Fruit fly (Drosophila melanogaster) whole organism, embryonic: ENCODE results near the gene CG14442.

Source experiments
- Bdp1 ChIP-seq: fragments of 200-800 bp; sonication (Bioruptor generic); optimal IDR thresholded peaks from 3 replicates; lab custom pipeline; 2016; ENCODE audit warnings: missing biosample characterization, missing genetic modification characterization
- CG10565 ChIP-seq: fragments of 200-800 bp; sonication (Bioruptor generic); optimal IDR thresholded peaks from 3 replicates; lab custom pipeline; 2016; ENCODE audit warnings: missing biosample characterization, mild to moderate bottlenecking, missing genetic modification characterization
- CG1233 ChIP-seq: fragments of 200-800 bp; sonication (Bioruptor generic); optimal IDR thresholded peaks from 4 replicates; lab custom pipeline; 2018; ENCODE audit warnings: missing biosample characterization, mild to moderate bottlenecking, missing genetic modification characterization
- CG12744 ChIP-seq: fragments of 200-800 bp; sonication (Bioruptor generic); optimal IDR thresholded peaks from 2 replicates; lab custom pipeline; 2016; ENCODE audit warnings: missing biosample characterization, missing genetic modification characterization
- CG12942 ChIP-seq: fragments of 200-800 bp; sonication (Bioruptor generic); optimal IDR thresholded peaks from 3 replicates; lab custom pipeline; 2016; ENCODE audit warnings: missing biosample characterization, missing genetic modification characterization
- CG15011 ChIP-seq: fragments of 200-800 bp; sonication (Bioruptor generic); optimal IDR thresholded peaks from 3 replicates; lab custom pipeline; 2018; ENCODE audit warnings: missing biosample characterization, mild to moderate bottlenecking, missing genetic modification characterization
- CG1792 ChIP-seq: fragments of 200-800 bp; sonication (Bioruptor generic); optimal IDR thresholded peaks from 2 replicates; lab custom pipeline; 2016; ENCODE audit warnings: missing biosample characterization, missing genetic modification characterization
- CG18599 ChIP-seq: fragments of 200-800 bp; sonication (Bioruptor generic); optimal IDR thresholded peaks from 3 replicates; lab custom pipeline; 2017; ENCODE audit warnings: missing biosample characterization, missing genetic modification characterization, mild to moderate bottlenecking, moderate library complexity, missing genetic modification reagents
- CG33213 ChIP-seq: fragments of 200-800 bp; sonication (Bioruptor generic); optimal IDR thresholded peaks from 3 replicates; lab custom pipeline; 2016; ENCODE audit warnings: missing biosample characterization, missing genetic modification characterization
- CG34376 ChIP-seq: fragments of 200-800 bp; sonication (Bioruptor generic); optimal IDR thresholded peaks from 2 replicates; lab custom pipeline; 2018; ENCODE audit warnings: missing biosample characterization, mild to moderate bottlenecking, missing genetic modification characterization
- CG4617 ChIP-seq: fragments of 200-800 bp; sonication (Bioruptor generic); optimal IDR thresholded peaks from 3 replicates; lab custom pipeline; 2016; ENCODE audit warnings: missing biosample characterization, missing genetic modification characterization, borderline replicate concordance
- CG6683 ChIP-seq: fragments of 200-800 bp; sonication (Bioruptor generic); optimal IDR thresholded peaks from 2 replicates; lab custom pipeline; 2017; ENCODE audit warnings: missing biosample characterization, mild to moderate bottlenecking, missing genetic modification characterization, missing genetic modification reagents
- CG7987 ChIP-seq: fragments of 200-800 bp; sonication (Bioruptor generic); optimal IDR thresholded peaks from 2 replicates; lab custom pipeline; 2018; ENCODE audit warnings: missing biosample characterization, mild to moderate bottlenecking, missing genetic modification characterization, moderate library complexity
- CG8765 ChIP-seq: fragments of 200-800 bp; sonication (Bioruptor generic); IDR thresholded peaks from 2 replicates; pipeline ENCODE4 v1.3.6; 2022; ENCODE audit warnings: missing biosample characterization, missing genetic modification characterization
- CG8924 ChIP-seq: fragments of 200-800 bp; optimal IDR thresholded peaks from 3 replicates; lab custom pipeline; 2019; ENCODE audit warnings: missing biosample characterization, mild to moderate bottlenecking, missing genetic modification characterization, moderate library complexity
- D19B ChIP-seq: fragments of 200-800 bp; sonication (Bioruptor generic); optimal IDR thresholded peaks from 2 replicates; lab custom pipeline; 2017; ENCODE audit warnings: missing biosample characterization, mild to moderate bottlenecking, missing genetic modification characterization
- E2f1 ChIP-seq: fragments of 200-800 bp; sonication (Bioruptor generic); IDR thresholded peaks from 2 replicates; pipeline ENCODE4 v1.3.6; 2022; ENCODE audit warnings: missing biosample characterization, missing genetic modification characterization
- Fer1 ChIP-seq: fragments of 200-800 bp; sonication (Bioruptor generic); optimal IDR thresholded peaks from 2 replicates; lab custom pipeline; 2017; ENCODE audit warnings: missing biosample characterization, mild to moderate bottlenecking, missing genetic modification characterization
- Hey ChIP-seq: fragments of 200-800 bp; sonication (Bioruptor generic); optimal IDR thresholded peaks from 3 replicates; lab custom pipeline; 2018; ENCODE audit warnings: missing biosample characterization, mild to moderate bottlenecking, missing genetic modification characterization
- HmgD ChIP-seq: fragments of 200-800 bp; sonication (Bioruptor generic); optimal IDR thresholded peaks from 3 replicates; lab custom pipeline; 2016; ENCODE audit warnings: missing biosample characterization, missing genetic modification characterization
- Hr39 ChIP-seq: fragments of >200 bp; optimal IDR thresholded peaks from 2 replicates; lab custom pipeline; 2017
- Hr51 ChIP-seq, 2 experiments: fragments of 200-800 bp; sonication (Bioruptor generic); optimal IDR thresholded peaks; 2 replicates in 1 of 2; 3 replicates in 1 of 2; lab custom pipeline; 2016 to 2018; ENCODE audit warnings: missing biosample characterization in 2 of 2, missing genetic modification characterization in 2 of 2, mild to moderate bottlenecking in 1 of 2, moderate library complexity in 1 of 2
- Hsf ChIP-seq: fragments of 200-800 bp; sonication (Bioruptor generic); optimal IDR thresholded peaks from 3 replicates; lab custom pipeline; 2016; ENCODE audit warnings: missing biosample characterization, missing genetic modification characterization
- Mrtf ChIP-seq: fragments of 200-800 bp; sonication (Bioruptor generic); IDR thresholded peaks from 3 replicates; pipeline ENCODE4 v1.3.6; 2022; ENCODE audit warnings: missing biosample characterization, missing genetic modification characterization
- Nf-YA ChIP-seq: fragments of 200-800 bp; sonication (Bioruptor generic); IDR thresholded peaks from 2 replicates; pipeline ENCODE4 v1.3.6; 2022; ENCODE audit warnings: missing biosample characterization, missing genetic modification characterization
- Oli ChIP-seq: fragments of 200-800 bp; sonication (Bioruptor generic); optimal IDR thresholded peaks from 2 replicates; lab custom pipeline; 2018; ENCODE audit warnings: missing biosample characterization, mild to moderate bottlenecking, missing genetic modification characterization, moderate library complexity
- Opbp ChIP-seq: fragments of 200-800 bp; sonication (Bioruptor generic); IDR thresholded peaks from 3 replicates; pipeline ENCODE4 v1.3.6; 2022; ENCODE audit warnings: missing biosample characterization, missing genetic modification characterization; ENCODE audit not compliant: partially characterized antibody
- Side ChIP-seq: fragments of 200-800 bp; sonication (Bioruptor generic); optimal IDR thresholded peaks from 2 replicates; lab custom pipeline; 2016; ENCODE audit warnings: missing biosample characterization, missing genetic modification characterization
- abd-A ChIP-seq: fragments of 200-800 bp; sonication (Bioruptor generic); optimal IDR thresholded peaks from 3 replicates; lab custom pipeline; 2019; ENCODE audit warnings: missing biosample characterization, mild to moderate bottlenecking, missing genetic modification characterization, moderate library complexity
- ac ChIP-seq: fragments of 200-800 bp; sonication (Bioruptor generic); optimal IDR thresholded peaks from 3 replicates; lab custom pipeline; 2017; ENCODE audit warnings: missing biosample characterization, mild to moderate bottlenecking, missing genetic modification characterization
- cato ChIP-seq: fragments of 200-800 bp; sonication (Bioruptor generic); optimal IDR thresholded peaks from 2 replicates; lab custom pipeline; 2016; ENCODE audit warnings: missing biosample characterization, missing genetic modification characterization, borderline replicate concordance
- caup ChIP-seq: fragments of 200-800 bp; sonication (Bioruptor generic); optimal IDR thresholded peaks from 3 replicates; lab custom pipeline; 2017; ENCODE audit warnings: missing biosample characterization, mild to moderate bottlenecking, missing genetic modification characterization, moderate library complexity; ENCODE audit not compliant: severe bottlenecking
- crp ChIP-seq, 2 experiments: fragments of 200-800 bp; sonication (Bioruptor generic); optimal IDR thresholded peaks; 2 replicates in 1 of 2; 3 replicates in 1 of 2; lab custom pipeline; 2017; ENCODE audit warnings: missing biosample characterization in 2 of 2, missing genetic modification characterization in 2 of 2, mild to moderate bottlenecking in 1 of 2, moderate library complexity in 1 of 2
- dan ChIP-seq: fragments of 200-800 bp; sonication (Bioruptor generic); IDR thresholded peaks from 2 replicates; pipeline ENCODE4 v1.3.6; 2022; ENCODE audit warnings: missing biosample characterization, missing genetic modification characterization
- insv ChIP-seq, 2 experiments: fragments of 200-800 bp; sonication (Bioruptor generic); optimal IDR thresholded peaks; 3 replicates each; lab custom pipeline; 2016 to 2018; ENCODE audit warnings: missing biosample characterization in 2 of 2, missing genetic modification characterization in 2 of 2
- lbe ChIP-seq: fragments of 200-800 bp; sonication (Bioruptor generic); optimal IDR thresholded peaks from 2 replicates; lab custom pipeline; 2016; ENCODE audit warnings: missing biosample characterization, mild to moderate bottlenecking, missing genetic modification characterization
- oc ChIP-seq: fragments of 200-800 bp; sonication (Bioruptor generic); optimal IDR thresholded peaks from 2 replicates; lab custom pipeline; 2018; ENCODE audit warnings: missing biosample characterization, mild to moderate bottlenecking, missing genetic modification characterization, moderate library complexity
- onecut ChIP-seq: fragments of 200-800 bp; sonication (Bioruptor generic); IDR thresholded peaks from 2 replicates; pipeline ENCODE4 v1.3.6; 2022; ENCODE audit warnings: missing biosample characterization, missing genetic modification characterization
- pho ChIP-seq: fragments of 200-800 bp; sonication (Bioruptor generic); optimal IDR thresholded peaks from 2 replicates; lab custom pipeline; 2016; ENCODE audit warnings: missing biosample characterization, missing genetic modification characterization
- prd ChIP-seq, 3 experiments: fragments of >200 bp in 2 of 3; fragments of 200-800 bp in 1 of 3; sonication (Bioruptor generic) in 1 of 3; optimal IDR thresholded peaks in 2 of 3; IDR thresholded peaks in 1 of 3; 2 replicates in 2 of 3; 3 replicates in 1 of 3; pipeline versions ENCODE4 v1.3.6 to Lab custom; 2017 to 2022; ENCODE audit warnings: missing biosample characterization in 1 of 3, missing genetic modification characterization in 1 of 3
- scrt ChIP-seq: fragments of 200-800 bp; sonication (Bioruptor generic); optimal IDR thresholded peaks from 2 replicates; lab custom pipeline; 2018; ENCODE audit warnings: missing biosample characterization, mild to moderate bottlenecking, missing genetic modification characterization, moderate library complexity
- slou ChIP-seq: fragments of 200-800 bp; sonication (Bioruptor generic); optimal IDR thresholded peaks from 3 replicates; lab custom pipeline; 2016; ENCODE audit warnings: missing biosample characterization, missing genetic modification characterization
- tap ChIP-seq: fragments of 200-800 bp; optimal IDR thresholded peaks from 3 replicates; lab custom pipeline; 2019; ENCODE audit warnings: missing biosample characterization, mild to moderate bottlenecking, missing genetic modification characterization, moderate library complexity
- tio ChIP-seq: fragments of 200-800 bp; sonication (Bioruptor generic); optimal IDR thresholded peaks from 2 replicates; lab custom pipeline; 2017; ENCODE audit warnings: missing biosample characterization, missing genetic modification characterization, inconsistent platforms
- toy ChIP-seq: fragments of 200-800 bp; sonication (Bioruptor generic); IDR thresholded peaks from 2 replicates; pipeline ENCODE4 v1.3.6; 2022; ENCODE audit warnings: missing biosample characterization, missing genetic modification characterization
- tup ChIP-seq: fragments of 200-800 bp; sonication (Bioruptor generic); optimal IDR thresholded peaks from 2 replicates; lab custom pipeline; 2016; ENCODE audit warnings: missing biosample characterization, mild to moderate bottlenecking, missing genetic modification characterization, moderate library complexity
- unpg ChIP-seq: fragments of 200-800 bp; sonication (Bioruptor generic); optimal IDR thresholded peaks from 3 replicates; lab custom pipeline; 2018; ENCODE audit warnings: missing biosample characterization, mild to moderate bottlenecking, missing genetic modification characterization, moderate library complexity
- vfl ChIP-seq: fragments of 200-800 bp; sonication (Bioruptor generic); optimal IDR thresholded peaks from 2 replicates; lab custom pipeline; 2016; ENCODE audit warnings: missing biosample characterization, missing genetic modification characterization
- zf30C ChIP-seq: fragments of 200-800 bp; sonication (Bioruptor generic); optimal IDR thresholded peaks from 3 replicates; lab custom pipeline; 2018; ENCODE audit warnings: missing biosample characterization, mild to moderate bottlenecking, missing genetic modification characterization

The CG14442 gene

dm6 chrX:6744088-6744487 is 49.3 kb upstream of the CG14442 start, which contains the start of gene RpL17 (continued):
- TF ChIP-seq D19B (GFP tag; lab: Kevin White, UChicago): peak; percentile 39
- TF ChIP-seq HmgD (GFP tag; lab: Kevin White, UChicago): peak; percentile 77
- TF ChIP-seq CG7987 (GFP tag; lab: Kevin White, UChicago): peak; percentile 93
- TF ChIP-seq tio (GFP tag; lab: Kevin White, UChicago): peak; percentile 7
- peak; percentile 54 for TF ChIP-seq lbe
- peak; percentile 67 to 86 for TF ChIP-seq Hr51 (GFP tag; optimal IDR thresholded peaks at IDR 0.05; lab: Kevin White, UChicago)
- peak; percentile 78 for TF ChIP-seq Nf-YA (GFP tag; lab: Robert Waterston, UW)
- TF ChIP-seq Side: peak; percentile 92
- peak; percentile 83 for TF ChIP-seq unpg (GFP tag; lab: Kevin White, UChicago)
- peak; percentile 95 for TF ChIP-seq caup
- peak; percentile 51 for TF ChIP-seq CG8924 (tag; lab: Kevin White, UChicago)
- TF ChIP-seq Fer1 (GFP tag; lab: Kevin White, UChicago): peak; percentile 92
- peak; percentile 70 for TF ChIP-seq CG4617 (GFP tag; lab: Kevin White, UChicago)
- peak; percentile 12 for TF ChIP-seq CG10565 (GFP tag; lab: Kevin White, UChicago)
- TF ChIP-seq onecut (GFP tag; lab: Robert Waterston, UW): peak; percentile 87
- no peak for TF ChIP-seq prd (optimal IDR thresholded peaks at IDR 0.05; lab: Kevin White, UChicago)
- TF ChIP-seq prd (GFP tag; IDR thresholded peaks at IDR 0.05; lab: Robert Waterston, UW): peak; percentile 65
- peak; percentile 38 for TF ChIP-seq cato (GFP tag; lab: Kevin White, UChicago)
- TF ChIP-seq CG1792 (GFP tag; lab: Kevin White, UChicago): peak; percentile 63
- TF ChIP-seq CG12744: peak; percentile 73
- TF ChIP-seq CG8765: no peak
- TF ChIP-seq CG12942 (GFP tag; lab: Kevin White, UChicago): peak; percentile 80
- peak; percentile 72 for TF ChIP-seq CG6683 (GFP tag; lab: Kevin White, UChicago)
- TF ChIP-seq pho (GFP tag; lab: Kevin White, UChicago): peak; percentile 92
- peak; percentile 86 for TF ChIP-seq Hey
- peak; percentile 69; the same call in 1 of the 2 replicates for TF ChIP-seq toy (GFP tag; lab: Robert Waterston, UW)
- peak; percentile 82 for TF ChIP-seq E2f1 (GFP tag; lab: Robert Waterston, UW)
- TF ChIP-seq Mrtf (GFP tag; lab: Robert Waterston, UW): peak; percentile 71; the same call in 2 of the 3 replicates
- peak in 1 of 2 experiments; percentile 75 for TF ChIP-seq insv (GFP tag; optimal IDR thresholded peaks at IDR 0.05; lab: Kevin White, UChicago)
- no peak for TF ChIP-seq abd-A (tag; lab: Kevin White, UChicago)
- TF ChIP-seq slou (GFP tag; lab: Kevin White, UChicago): peak; percentile 73
- TF ChIP-seq CG34376 (GFP tag; lab: Kevin White, UChicago): peak; percentile 89
- peak; percentile 54 for TF ChIP-seq Oli (tag; lab: Kevin White, UChicago)
- no peak for TF ChIP-seq dan (GFP tag; lab: Robert Waterston, UW)
- TF ChIP-seq Hsf (GFP tag; lab: Kevin White, UChicago): peak; percentile 77
- TF ChIP-seq scrt (GFP tag; lab: Kevin White, UChicago): peak; percentile 71
- TF ChIP-seq ac (GFP tag; lab: Kevin White, UChicago): peak; percentile 81
- peak; percentile 74 for TF ChIP-seq CG15011 (GFP tag; lab: Kevin White, UChicago)
- peak; percentile 87 for TF ChIP-seq CG18599 (GFP tag; lab: Kevin White, UChicago)
- peak; percentile 62; the same call in 1 of the 3 replicates for TF ChIP-seq Opbp (GFP tag; lab: Robert Waterston, UW)
- peak; percentile 73 for TF ChIP-seq oc (tag; lab: Kevin White, UChicago)
- peak; percentile 77 for TF ChIP-seq CG1233
- TF ChIP-seq vfl (GFP tag; lab: Kevin White, UChicago): peak; percentile 74
- peak; percentile 92 for TF ChIP-seq Bdp1
- peak; percentile 48 for TF ChIP-seq zf30C
- no peak for TF ChIP-seq Hr39 (lab: Kevin White, UChicago)
- TF ChIP-seq CG33213 (GFP tag; lab: Kevin White, UChicago): peak; percentile 93
- peak; percentile 53 for TF ChIP-seq tup (GFP tag; lab: Kevin White, UChicago)
- TF ChIP-seq crp (GFP tag; optimal IDR thresholded peaks at IDR 0.05; lab: Kevin White, UChicago): peak in 1 of 2 experiments; percentile 57
- TF ChIP-seq tap: no peak
